Fruit fly (Drosophila melanogaster): ENCODE measurements around the gene CG7246.

dm6 chrX:9071308-9071707 lies 9.5 kb downstream of the CG7246 start, which contains the start of gene CG10970:
- TF ChIP-seq CTCF (optimal IDR thresholded peaks at IDR 0.05) (no peak), CG8478 (optimal IDR thresholded peaks at IDR 0.05) (no peak)
